Worm (Caenorhabditis elegans) whole organism, young adult: Measurements from ENCODE around the gene dlc-1.
A peak's percentile ranks its signal among the peaks of the same experiment; 100 is the strongest.

Source experiments
- Y95B8A.8 ChIP-seq: fragments of 200-800 bp; sonication (Bioruptor generic); IDR thresholded peaks from 2 replicates; pipeline ENCODE4 v1.3.6; 2022; ENCODE audit warnings: missing genetic modification reagents, missing genetic modification characterization, missing compliant biosample characterization
- ama-1 ChIP-seq, 3 experiments: fragments of 150-350 bp in 1 of 3; sonication (generic microtip) in 2 of 3; optimal IDR thresholded peaks; 2 replicates each; lab custom pipeline; 2014 to 2018; ENCODE audit warnings: missing biosample characterization in 2 of 3, missing genetic modification characterization in 2 of 3, missing genetic modification reagents in 2 of 3
- ceh-40 ChIP-seq: fragments of 200-800 bp; sonication (Bioruptor generic); IDR thresholded peaks from 2 replicates; pipeline ENCODE4 v1.3.6; 2022; ENCODE audit warnings: missing genetic modification characterization, missing compliant biosample characterization
- him-1 ChIP-seq: sonication (generic microtip); optimal IDR thresholded peaks from 2 replicates; lab custom pipeline; 2016; ENCODE audit warnings: missing genotype, missing genetic modification reagents, missing genetic modification characterization, missing compliant biosample characterization
- lag-1 ChIP-seq: fragments of 200-800 bp; sonication (Bioruptor generic); IDR thresholded peaks from 2 replicates; pipeline ENCODE4 v1.3.6; 2022; ENCODE audit warnings: missing genetic modification reagents, missing genetic modification characterization, missing compliant biosample characterization
- nhr-179 ChIP-seq: sonication (generic microtip); optimal IDR thresholded peaks from 2 replicates; lab custom pipeline; 2016; ENCODE audit warnings: mild to moderate bottlenecking, missing genetic modification characterization, missing compliant biosample characterization
- nhr-90 ChIP-seq: sonication (generic microtip); optimal IDR thresholded peaks from 2 replicates; lab custom pipeline; 2016; ENCODE audit warnings: missing genotype, mild to moderate bottlenecking, missing genetic modification characterization, missing compliant biosample characterization
- pha-4 ChIP-seq: fragments of 150-350 bp; sonication (generic microtip); optimal IDR thresholded peaks from 2 replicates; lab custom pipeline; 2014; ENCODE audit warnings: missing biosample characterization, missing genetic modification reagents, missing genetic modification characterization
- rcor-1 ChIP-seq: fragments of 200-800 bp; sonication (Bioruptor generic); IDR thresholded peaks from 2 replicates; pipeline ENCODE4 v1.3.6; 2022; ENCODE audit warnings: missing genetic modification reagents, missing genetic modification characterization, missing compliant biosample characterization
- snpc-1.1 ChIP-seq: sonication (generic microtip); optimal IDR thresholded peaks from 2 replicates; lab custom pipeline; 2017; ENCODE audit warnings: missing genetic modification characterization, mild to moderate bottlenecking, missing compliant biosample characterization, antibody characterized with exemption, moderate library complexity, missing genotype, missing genetic modification reagents; ENCODE audit not compliant: insufficient read depth
- unc-62 ChIP-seq: fragments of 150-350 bp; optimal IDR thresholded peaks from 2 replicates; lab custom pipeline; 2014; ENCODE audit warnings: missing biosample characterization, missing genetic modification reagents, missing genetic modification characterization
- zfh-2 ChIP-seq: fragments of 200-800 bp; sonication (Bioruptor generic); conservative IDR thresholded peaks from 2 replicates; pipeline ENCODE4 v1.3.6; 2022; ENCODE audit warnings: missing genetic modification reagents, missing genetic modification characterization, missing compliant biosample characterization

DNA sequence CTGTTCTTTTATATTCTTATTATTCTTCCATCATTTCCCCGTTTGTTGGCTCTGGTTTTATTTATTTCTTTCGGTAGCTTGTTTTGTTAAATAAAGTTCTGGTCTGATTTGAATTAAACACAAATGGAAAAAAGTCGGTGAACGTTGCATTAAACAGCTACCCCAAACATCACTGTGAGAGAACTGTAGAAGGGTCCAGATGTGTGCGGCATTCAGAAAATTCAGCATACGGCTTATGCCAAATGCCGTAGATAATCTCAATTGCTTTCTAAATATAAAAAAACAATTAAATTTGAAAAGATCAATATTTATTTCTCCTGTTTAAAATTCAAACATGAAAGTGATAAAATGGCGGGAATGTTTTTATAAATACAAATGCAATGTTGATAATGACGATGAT lies 23.7 kb downstream of the dlc-1 start:
- TF ChIP-seq him-1 (peak; percentile 84), lag-1 (no peak), zfh-2 (GFP tag; lab: Robert Waterston, UW) (no peak), ama-1 (optimal IDR thresholded peaks at IDR 0.05; lab: Kevin White, UChicago) (no peak), ama-1 (GFP tag; optimal IDR thresholded peaks at IDR 0.05; lab: Kevin White, UChicago) (no peak), Y95B8A.8 (no peak), pha-4 (tag; lab: Kevin White, UChicago) (no peak), unc-62 (no peak), ceh-40 (GFP tag; lab: Robert Waterston, UW) (no peak), snpc-1.1 (tag; lab: Kevin White, UChicago) (no peak), nhr-90 (no peak), rcor-1 (GFP tag; lab: Robert Waterston, UW) (no peak; the same call in 1 of the 2 replicates), nhr-179 (tag; lab: Kevin White, UChicago) (no peak)
